Worm (Caenorhabditis elegans) whole organism, L1 larva: ENCODE results near the gene nekl-3.

Experiments used
- C04F5.9 ChIP-seq: sonication (generic microtip); optimal IDR thresholded peaks from 2 replicates; lab custom pipeline; 2016; ENCODE audit warnings: missing genetic modification characterization, missing compliant biosample characterization
- C16A3.4 ChIP-seq: fragments of 150-350 bp; optimal IDR thresholded peaks from 2 replicates; lab custom pipeline; 2014; ENCODE audit warnings: missing biosample characterization, missing genetic modification characterization
- C34B4.2 ChIP-seq: sonication (generic microtip); optimal IDR thresholded peaks from 2 replicates; lab custom pipeline; 2017; ENCODE audit warnings: mild to moderate bottlenecking, missing genetic modification characterization, missing compliant biosample characterization
- F16B12.6 ChIP-seq: fragments of 150-350 bp; optimal IDR thresholded peaks from 2 replicates; lab custom pipeline; 2014; ENCODE audit warnings: missing biosample characterization, missing genetic modification characterization
- Y116A8C.19 ChIP-seq: sonication (generic microtip); optimal IDR thresholded peaks from 2 replicates; lab custom pipeline; 2016; ENCODE audit warnings: missing compliant biosample characterization, missing genetic modification characterization, borderline replicate concordance
- aha-1 ChIP-seq: fragments of 150-350 bp; optimal IDR thresholded peaks from 2 replicates; lab custom pipeline; 2014; ENCODE audit warnings: missing biosample characterization, missing genetic modification characterization
- blmp-1 ChIP-seq: fragments of 150-350 bp; optimal IDR thresholded peaks from 2 replicates; lab custom pipeline; 2014; ENCODE audit warnings: missing biosample characterization, missing genetic modification characterization
- ceh-82 ChIP-seq, 3 experiments: fragments of 150-350 bp in 1 of 3; sonication (generic microtip) in 2 of 3; optimal IDR thresholded peaks; 2 replicates each; lab custom pipeline; 2014 to 2017; ENCODE audit warnings: missing biosample characterization in 3 of 3, missing genetic modification characterization in 3 of 3
- ceh-90 ChIP-seq: sonication (generic microtip); optimal IDR thresholded peaks from 2 replicates; lab custom pipeline; 2016; ENCODE audit warnings: missing genetic modification characterization, missing compliant biosample characterization
- ces-1 ChIP-seq: fragments of 150-350 bp; optimal IDR thresholded peaks from 2 replicates; lab custom pipeline; 2014; ENCODE audit warnings: missing biosample characterization, missing genetic modification reagents, missing genetic modification characterization
- dsc-1 ChIP-seq: sonication (generic microtip); optimal IDR thresholded peaks from 2 replicates; lab custom pipeline; 2016; ENCODE audit warnings: mild to moderate bottlenecking, missing genetic modification characterization, missing compliant biosample characterization
- efl-3 ChIP-seq: fragments of 200-800 bp; sonication (Bioruptor generic); optimal IDR thresholded peaks from 2 replicates; lab custom pipeline; 2018; ENCODE audit warnings: mild to moderate bottlenecking, missing genetic modification characterization, missing compliant biosample characterization
- elt-3 ChIP-seq, 6 experiments: fragments of 150-350 bp in 1 of 6; sonication (generic microtip); optimal IDR thresholded peaks; 2 replicates each; lab custom pipeline; 2017 to 2018; ENCODE audit warnings: missing biosample characterization in 6 of 6, missing genetic modification characterization in 6 of 6, inconsistent platforms in 1 of 6
- fkh-10 ChIP-seq: sonication (generic microtip); optimal IDR thresholded peaks from 2 replicates; lab custom pipeline; 2017; ENCODE audit warnings: missing biosample characterization, missing genetic modification reagents, missing genetic modification characterization
- fkh-4 ChIP-seq: sonication (generic microtip); optimal IDR thresholded peaks from 2 replicates; lab custom pipeline; 2016; ENCODE audit warnings: missing compliant biosample characterization, missing genetic modification characterization, borderline replicate concordance
- hpl-2 ChIP-seq: fragments of 150-350 bp; optimal IDR thresholded peaks from 2 replicates; lab custom pipeline; 2014; ENCODE audit warnings: missing biosample characterization, missing genetic modification reagents, missing genetic modification characterization
- irx-1 ChIP-seq: sonication (generic microtip); optimal IDR thresholded peaks from 2 replicates; lab custom pipeline; 2016; ENCODE audit warnings: missing genetic modification characterization, missing compliant biosample characterization
- lin-14 ChIP-seq: fragments of 200-800 bp; sonication (Bioruptor generic); optimal IDR thresholded peaks from 2 replicates; lab custom pipeline; 2018; ENCODE audit warnings: mild to moderate bottlenecking, missing genetic modification characterization, moderate library complexity, missing compliant biosample characterization
- mab-9 ChIP-seq: fragments of 200-800 bp; sonication (Bioruptor generic); IDR thresholded peaks from 2 replicates; pipeline ENCODE4 v1.3.6; 2022; ENCODE audit warnings: missing genetic modification reagents, missing genetic modification characterization, missing compliant biosample characterization
- mef-2 ChIP-seq: fragments of 150-350 bp; optimal IDR thresholded peaks from 2 replicates; lab custom pipeline; 2014; ENCODE audit warnings: missing biosample characterization, missing genetic modification characterization
- nhr-19 ChIP-seq: fragments of 200-800 bp; sonication (Bioruptor generic); conservative IDR thresholded peaks from 2 replicates; pipeline ENCODE4 v1.3.6; 2022; ENCODE audit warnings: missing genetic modification characterization, missing compliant biosample characterization
- nhr-237 ChIP-seq: fragments of 150-350 bp; optimal IDR thresholded peaks from 2 replicates; lab custom pipeline; 2014; ENCODE audit warnings: missing biosample characterization, missing genetic modification characterization
- nhr-47 ChIP-seq: sonication (generic microtip); optimal IDR thresholded peaks from 2 replicates; lab custom pipeline; 2016; ENCODE audit warnings: mild to moderate bottlenecking, missing genetic modification characterization, moderate library complexity, missing compliant biosample characterization
- nhr-71 ChIP-seq: sonication (generic microtip); optimal IDR thresholded peaks from 2 replicates; lab custom pipeline; 2016; ENCODE audit warnings: mild to moderate bottlenecking, missing genetic modification characterization, moderate library complexity, missing compliant biosample characterization
- nhr-76 ChIP-seq: sonication (generic microtip); optimal IDR thresholded peaks from 2 replicates; lab custom pipeline; 2017; ENCODE audit warnings: missing biosample characterization, missing genetic modification characterization
- skn-1 ChIP-seq: fragments of 150-350 bp; optimal IDR thresholded peaks from 2 replicates; lab custom pipeline; 2014; ENCODE audit warnings: missing biosample characterization, missing genetic modification characterization
- snpc-4 ChIP-seq: fragments of 150-350 bp; optimal IDR thresholded peaks from 2 replicates; lab custom pipeline; 2014; ENCODE audit warnings: missing biosample characterization, missing genetic modification characterization
- sox-4 ChIP-seq: sonication (generic microtip); optimal IDR thresholded peaks from 2 replicates; lab custom pipeline; 2016; ENCODE audit warnings: missing genetic modification characterization, missing compliant biosample characterization
- sup-37 ChIP-seq: fragments of 200-800 bp; sonication (Bioruptor generic); optimal IDR thresholded peaks from 2 replicates; lab custom pipeline; 2018; ENCODE audit warnings: mild to moderate bottlenecking, missing genetic modification characterization, missing compliant biosample characterization
- swsn-7 ChIP-seq: sonication (generic microtip); optimal IDR thresholded peaks from 2 replicates; lab custom pipeline; 2016; ENCODE audit warnings: missing genetic modification characterization, missing compliant biosample characterization
- tbx-2 ChIP-seq: sonication (generic microtip); optimal IDR thresholded peaks from 2 replicates; lab custom pipeline; 2016; ENCODE audit warnings: missing genetic modification characterization, missing compliant biosample characterization
- tlp-1 ChIP-seq: fragments of 150-350 bp; optimal IDR thresholded peaks from 2 replicates; lab custom pipeline; 2014; ENCODE audit warnings: missing biosample characterization, missing genetic modification characterization
- unc-30 ChIP-seq: sonication (generic microtip); optimal IDR thresholded peaks from 2 replicates; lab custom pipeline; 2017; ENCODE audit warnings: missing biosample characterization, missing genetic modification characterization
- zip-4 ChIP-seq: fragments of 200-800 bp; sonication (Bioruptor generic); optimal IDR thresholded peaks from 2 replicates; lab custom pipeline; 2018; ENCODE audit warnings: mild to moderate bottlenecking, missing genetic modification characterization, moderate library complexity, missing compliant biosample characterization
- ztf-4 ChIP-seq: fragments of 150-350 bp; optimal IDR thresholded peaks from 2 replicates; lab custom pipeline; 2014; ENCODE audit warnings: missing biosample characterization, missing genetic modification characterization

The nekl-3 gene

ce11 chrX:12362951-12363486 is 28.3 kb downstream of the nekl-3 start (continued):
- TF ChIP-seq unc-30 (tag; lab: Kevin White, UChicago) (no peak), ceh-90 (tag; lab: Kevin White, UChicago) (peak; percentile 15), blmp-1 (peak; percentile 54), ces-1 (GFP tag; lab: Kevin White, UChicago) (peak; percentile 58), mab-9 (GFP tag; lab: Robert Waterston, UW) (peak; percentile 92), zip-4 (GFP tag; lab: Kevin White, UChicago) (peak; percentile 94), swsn-7 (tag; lab: Kevin White, UChicago) (peak; percentile 98), fkh-4 (tag; lab: Kevin White, UChicago) (peak; percentile 88), efl-3 (GFP tag; lab: Kevin White, UChicago) (peak; percentile 67), skn-1 (tag; lab: Kevin White, UChicago) (peak; percentile 98), nhr-19 (GFP tag; lab: Robert Waterston, UW) (peak; percentile 97), mef-2 (tag; lab: Kevin White, UChicago) (peak; percentile 74), elt-3 (tag; optimal IDR thresholded peaks at IDR 0.05; lab: Kevin White, UChicago) (peak in 4 of 6 experiments; percentile 54 to 100 (median 89))

- TF ChIP-seq tbx-2 (tag; lab: Kevin White, UChicago): no peak
- TF ChIP-seq ceh-82 (tag; optimal IDR thresholded peaks at IDR 0.05; lab: Kevin White, UChicago): no peak
- TF ChIP-seq sup-37 (GFP tag; lab: Kevin White, UChicago): no peak
- no peak for TF ChIP-seq ceh-90 (tag; lab: Kevin White, UChicago)
- TF ChIP-seq C04F5.9 (tag; lab: Kevin White, UChicago): no peak
- TF ChIP-seq Y116A8C.19 (tag; lab: Kevin White, UChicago): no peak
- TF ChIP-seq sox-4 (tag; lab: Kevin White, UChicago): no peak
Measured at ce11 chrX:12360444-12360843, 30.8 kb downstream of the nekl-3 start, which contains the start of the genes nspc-15 and F19H6.6. nspc-15 (plus strand) TSS chrX:12360744. F19H6.6 (plus strand) TSS chrX:12360827.

DNA sequence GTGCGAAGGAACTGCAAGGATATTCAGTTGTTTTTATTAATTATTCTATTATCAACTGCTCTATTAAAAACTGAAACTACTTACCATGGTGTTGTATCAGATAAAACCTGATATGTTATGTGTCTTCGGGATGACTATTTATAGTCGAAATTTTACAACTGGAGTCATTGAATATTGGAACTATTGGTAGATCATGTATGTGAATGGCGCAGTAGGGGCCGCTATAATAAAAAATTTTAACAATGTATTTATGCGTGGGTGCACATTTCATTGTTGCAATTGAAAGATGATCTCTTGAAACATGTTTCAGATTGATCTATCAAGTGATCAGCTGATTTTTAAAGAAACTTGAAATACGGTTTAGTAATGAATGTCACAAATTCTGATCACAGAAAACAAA is 32.3 kb downstream of the nekl-3 start, which contains the start of gene nspc-14:
nspc-14 (minus strand) TSS at position 101 of the 400 bp plus-strand sequence.
- TF ChIP-seq tlp-1 (tag; lab: Kevin White, UChicago): no peak
- no peak for TF ChIP-seq C16A3.4 (tag; lab: Kevin White, UChicago)
- no peak for TF ChIP-seq nhr-47 (tag; lab: Kevin White, UChicago)
- no peak for TF ChIP-seq nhr-237 (tag; lab: Kevin White, UChicago)
- TF ChIP-seq, all 84 proteins: peak for 0

- no peak for TF ChIP-seq mab-9 (GFP tag; lab: Robert Waterston, UW)
- no peak for TF ChIP-seq lin-14 (GFP tag; lab: Kevin White, UChicago)
- TF ChIP-seq irx-1 (tag; lab: Kevin White, UChicago): no peak
- TF ChIP-seq F16B12.6 (tag; lab: Kevin White, UChicago): no peak
- TF ChIP-seq elt-3 (tag; optimal IDR thresholded peaks at IDR 0.05; lab: Kevin White, UChicago): no peak
- no peak for TF ChIP-seq mef-2 (tag; lab: Kevin White, UChicago)
- TF ChIP-seq C16A3.4 (tag; lab: Kevin White, UChicago): no peak
- TF ChIP-seq fkh-10: no peak
- TF ChIP-seq nhr-76 (tag; lab: Kevin White, UChicago): no peak
- TF ChIP-seq hpl-2: no peak
- TF ChIP-seq ztf-4: no peak
- no peak for TF ChIP-seq nhr-71 (tag; lab: Kevin White, UChicago)
- TF ChIP-seq snpc-4 (tag; lab: Kevin White, UChicago): no peak
- no peak for TF ChIP-seq dsc-1 (tag; lab: Kevin White, UChicago)
- TF ChIP-seq fkh-4 (tag; lab: Kevin White, UChicago): no peak
- TF ChIP-seq C34B4.2 (tag; lab: Kevin White, UChicago): no peak
- TF ChIP-seq aha-1 (tag; lab: Kevin White, UChicago): no peak
Measured at ce11 chrX:12357127-12357526, 34.2 kb downstream of the nekl-3 start, which contains the start of gene nspc-13. nspc-13 (plus strand) TSS chrX:12357427.
